Fruit fly (Drosophila melanogaster) whole organism, embryonic: Measurements from ENCODE around the gene CG7006.
A peak's percentile ranks its signal among the peaks of the same experiment; 100 is the strongest.

Source experiments
- Ada2b ChIP-seq: fragments of 200-800 bp; sonication (Bioruptor generic); IDR thresholded peaks from 2 replicates; pipeline ENCODE4 v1.3.6; 2022; ENCODE audit warnings: missing biosample characterization, missing genetic modification characterization
- Asciz ChIP-seq: fragments of 200-800 bp; sonication (Bioruptor generic); optimal IDR thresholded peaks from 2 replicates; lab custom pipeline; 2017; ENCODE audit warnings: missing biosample characterization, mild to moderate bottlenecking, missing genetic modification characterization, missing genetic modification reagents
- BtbVII ChIP-seq: fragments of 200-800 bp; sonication (Bioruptor generic); optimal IDR thresholded peaks from 3 replicates; lab custom pipeline; 2017; ENCODE audit warnings: missing biosample characterization, mild to moderate bottlenecking, missing genetic modification characterization
- CG11560 ChIP-seq: fragments of 200-800 bp; sonication (Bioruptor generic); IDR thresholded peaks from 3 replicates; pipeline ENCODE4 v1.3.6; 2022; ENCODE audit warnings: missing biosample characterization, missing genetic modification characterization
- CG1233 ChIP-seq: fragments of 200-800 bp; sonication (Bioruptor generic); optimal IDR thresholded peaks from 4 replicates; lab custom pipeline; 2018; ENCODE audit warnings: missing biosample characterization, mild to moderate bottlenecking, missing genetic modification characterization
- CG13287 ChIP-seq: fragments of 200-800 bp; sonication (Bioruptor generic); IDR thresholded peaks from 2 replicates; pipeline ENCODE4 v1.3.6; 2022; ENCODE audit warnings: missing biosample characterization, missing genetic modification characterization; ENCODE audit not compliant: partially characterized antibody
- CG15011 ChIP-seq: fragments of 200-800 bp; sonication (Bioruptor generic); optimal IDR thresholded peaks from 3 replicates; lab custom pipeline; 2018; ENCODE audit warnings: missing biosample characterization, mild to moderate bottlenecking, missing genetic modification characterization
- CG17186 ChIP-seq: fragments of 200-800 bp; sonication (Bioruptor generic); optimal IDR thresholded peaks from 3 replicates; lab custom pipeline; 2017; ENCODE audit warnings: missing biosample characterization, missing genetic modification reagents, missing genetic modification characterization
- CG17328 ChIP-seq: fragments of 200-800 bp; sonication (Bioruptor generic); IDR thresholded peaks from 2 replicates; pipeline ENCODE4 v1.3.6; 2022; ENCODE audit warnings: missing biosample characterization, missing genetic modification characterization
- CG17802 ChIP-seq: fragments of 200-800 bp; sonication (Bioruptor generic); optimal IDR thresholded peaks from 2 replicates; lab custom pipeline; 2018; ENCODE audit warnings: missing biosample characterization, mild to moderate bottlenecking, missing genetic modification characterization, moderate library complexity
- CG17829 ChIP-seq: fragments of 200-800 bp; optimal IDR thresholded peaks from 2 replicates; lab custom pipeline; 2019; ENCODE audit warnings: missing biosample characterization, mild to moderate bottlenecking, missing genetic modification characterization, moderate library complexity
- CG2129 ChIP-seq: fragments of 200-800 bp; sonication (Bioruptor generic); IDR thresholded peaks from 2 replicates; pipeline ENCODE4 v1.3.6; 2022; ENCODE audit warnings: missing biosample characterization, missing genetic modification characterization; ENCODE audit not compliant: partially characterized antibody
- CG30403 ChIP-seq: fragments of 200-800 bp; sonication (Bioruptor generic); optimal IDR thresholded peaks from 3 replicates; lab custom pipeline; 2016; ENCODE audit warnings: missing biosample characterization, missing genetic modification characterization
- CG4404 ChIP-seq: fragments of 200-800 bp; sonication (Bioruptor generic); IDR thresholded peaks from 2 replicates; pipeline ENCODE4 v1.3.6; 2022; ENCODE audit warnings: missing biosample characterization, missing genetic modification characterization
- CG4617 ChIP-seq: fragments of 200-800 bp; sonication (Bioruptor generic); optimal IDR thresholded peaks from 3 replicates; lab custom pipeline; 2016; ENCODE audit warnings: missing biosample characterization, missing genetic modification characterization, borderline replicate concordance
- CG6791 ChIP-seq: fragments of 200-800 bp; sonication (Bioruptor generic); IDR thresholded peaks from 3 replicates; pipeline ENCODE4 v1.3.6; 2022; ENCODE audit warnings: missing biosample characterization, missing genetic modification characterization; ENCODE audit not compliant: partially characterized antibody
- CG7928 ChIP-seq: fragments of 200-800 bp; sonication (Bioruptor generic); optimal IDR thresholded peaks from 2 replicates; lab custom pipeline; 2017; ENCODE audit warnings: missing biosample characterization, mild to moderate bottlenecking, missing genetic modification characterization
- CG8290 ChIP-seq, 3 experiments: fragments of 200-800 bp; sonication (Bioruptor generic); optimal IDR thresholded peaks; 2 replicates each; lab custom pipeline; 2016 to 2019; ENCODE audit warnings: missing biosample characterization in 3 of 3, missing genetic modification characterization in 3 of 3, mild to moderate bottlenecking in 2 of 3, moderate library complexity in 1 of 3
- Dll ChIP-seq: fragments of 200-800 bp; sonication (Bioruptor generic); IDR thresholded peaks from 4 replicates; pipeline ENCODE4 v1.3.6; 2022; ENCODE audit warnings: missing biosample characterization, missing genetic modification characterization; ENCODE audit not compliant: partially characterized antibody
- E2f2 ChIP-seq: fragments of 200-800 bp; sonication (Bioruptor generic); IDR thresholded peaks from 2 replicates; pipeline ENCODE4 v1.3.6; 2022; ENCODE audit warnings: missing biosample characterization, missing genetic modification characterization
- Hr39 ChIP-seq: fragments of >200 bp; optimal IDR thresholded peaks from 2 replicates; lab custom pipeline; 2017
- Hr78 ChIP-seq, 2 experiments: fragments of 200-800 bp in 1 of 2; fragments of >200 bp in 1 of 2; sonication (Bioruptor generic) in 1 of 2; optimal IDR thresholded peaks; 2 replicates each; lab custom pipeline; 2017 to 2019; ENCODE audit warnings: missing biosample characterization in 2 of 2, missing genetic modification characterization in 2 of 2, mild to moderate bottlenecking in 1 of 2, moderate library complexity in 1 of 2
- MESR4 ChIP-seq: fragments of 200-800 bp; sonication (Bioruptor generic); optimal IDR thresholded peaks from 2 replicates; lab custom pipeline; 2018; ENCODE audit warnings: missing biosample characterization, mild to moderate bottlenecking, missing genetic modification characterization, moderate library complexity
- NC2β ChIP-seq: fragments of 200-800 bp; sonication (Bioruptor generic); optimal IDR thresholded peaks from 2 replicates; lab custom pipeline; 2016; ENCODE audit warnings: missing biosample characterization, missing genetic modification characterization
- Ravus ChIP-seq: fragments of 200-800 bp; sonication (Bioruptor generic); IDR thresholded peaks from 2 replicates; pipeline ENCODE4 v1.3.6; 2022; ENCODE audit warnings: missing biosample characterization, missing genetic modification characterization
- Trl ChIP-seq, 3 experiments: fragments of >200 bp in 2 of 3; fragments of 200-800 bp in 1 of 3; sonication (Bioruptor generic) in 1 of 3; optimal IDR thresholded peaks; 2 replicates in 1 of 3; 3 replicates in 2 of 3; lab custom pipeline; 2016 to 2017; ENCODE audit warnings: missing biosample characterization in 1 of 3, missing genetic modification characterization in 1 of 3
- br ChIP-seq: fragments of >200 bp; optimal IDR thresholded peaks from 2 replicates; lab custom pipeline; 2017
- cg ChIP-seq: fragments of 200-800 bp; sonication (Bioruptor generic); optimal IDR thresholded peaks from 3 replicates; lab custom pipeline; 2019; ENCODE audit warnings: missing biosample characterization, mild to moderate bottlenecking, missing genetic modification characterization, moderate library complexity
- ems ChIP-seq: fragments of 200-800 bp; sonication (Bioruptor generic); optimal IDR thresholded peaks from 3 replicates; lab custom pipeline; 2016; ENCODE audit warnings: missing biosample characterization, missing genetic modification characterization
- ftz-f1 ChIP-seq: fragments of 200-800 bp; sonication (Bioruptor generic); optimal IDR thresholded peaks from 2 replicates; lab custom pipeline; 2016; ENCODE audit warnings: missing biosample characterization, missing genetic modification characterization
- ham ChIP-seq: fragments of 200-800 bp; sonication (Bioruptor generic); IDR thresholded peaks from 2 replicates; pipeline ENCODE4 v1.3.6; 2022; ENCODE audit warnings: missing biosample characterization, missing genetic modification characterization
- kay ChIP-seq: fragments of 200-800 bp; sonication (Bioruptor generic); optimal IDR thresholded peaks from 2 replicates; lab custom pipeline; 2016; ENCODE audit warnings: missing biosample characterization, missing genetic modification characterization
- onecut ChIP-seq: fragments of 200-800 bp; sonication (Bioruptor generic); IDR thresholded peaks from 2 replicates; pipeline ENCODE4 v1.3.6; 2022; ENCODE audit warnings: missing biosample characterization, missing genetic modification characterization
- pnt ChIP-seq: fragments of 200-800 bp; sonication (Bioruptor generic); optimal IDR thresholded peaks from 3 replicates; lab custom pipeline; 2016; ENCODE audit warnings: missing biosample characterization, missing genetic modification characterization
- so ChIP-seq: fragments of 200-800 bp; sonication (Bioruptor generic); IDR thresholded peaks from 3 replicates; pipeline ENCODE4 v1.3.6; 2022; ENCODE audit warnings: missing biosample characterization, missing genetic modification characterization
- ssp ChIP-seq: fragments of 200-800 bp; sonication (Bioruptor generic); IDR thresholded peaks from 2 replicates; pipeline ENCODE4 v1.3.6; 2022; ENCODE audit warnings: missing biosample characterization, missing genetic modification characterization
- trem ChIP-seq: fragments of 200-800 bp; optimal IDR thresholded peaks from 3 replicates; lab custom pipeline; 2019; ENCODE audit warnings: missing biosample characterization, mild to moderate bottlenecking, missing genetic modification characterization, moderate library complexity
- trh ChIP-seq: fragments of 200-800 bp; sonication (Bioruptor generic); optimal IDR thresholded peaks from 2 replicates; lab custom pipeline; 2016; ENCODE audit warnings: missing biosample characterization, missing genetic modification characterization
- wdn ChIP-seq: fragments of 200-800 bp; sonication (Bioruptor generic); IDR thresholded peaks from 2 replicates; pipeline ENCODE4 v1.3.6; 2022; ENCODE audit warnings: missing biosample characterization, missing genetic modification characterization

The CG7006 gene

dm6 chr3R:24851429-24851828 lies 1.0 kb downstream of the CG7006 start, which contains the start of gene Nct (continued):
- TF ChIP-seq CG2129 (GFP tag; lab: Robert Waterston, UW) (no peak), E2f2 (GFP tag; lab: Robert Waterston, UW) (peak; percentile 72), CG1233 (GFP tag; lab: Kevin White, UChicago) (no peak), ham (no peak), Trl (optimal IDR thresholded peaks at IDR 0.05; lab: Kevin White, UChicago) (no peak), Trl (GFP tag; optimal IDR thresholded peaks at IDR 0.05; lab: Kevin White, UChicago) (no peak), CG17829 (tag; lab: Kevin White, UChicago) (peak; percentile 1), onecut (GFP tag; lab: Robert Waterston, UW) (no peak), kay (peak; percentile 1), CG4617 (peak; percentile 51), wdn (no peak), CG13287 (peak; percentile 35; the same call in 1 of the 2 replicates), Dll (GFP tag; lab: Robert Waterston, UW) (0 out of 4 replicates have a peak, but pooled peaks have one; percentile 15), MESR4 (GFP tag; lab: Kevin White, UChicago) (peak; percentile 68), trem (peak; percentile 18), ftz-f1 (GFP tag; lab: Kevin White, UChicago) (peak; percentile 0), Hr39 (no peak)

DNA sequence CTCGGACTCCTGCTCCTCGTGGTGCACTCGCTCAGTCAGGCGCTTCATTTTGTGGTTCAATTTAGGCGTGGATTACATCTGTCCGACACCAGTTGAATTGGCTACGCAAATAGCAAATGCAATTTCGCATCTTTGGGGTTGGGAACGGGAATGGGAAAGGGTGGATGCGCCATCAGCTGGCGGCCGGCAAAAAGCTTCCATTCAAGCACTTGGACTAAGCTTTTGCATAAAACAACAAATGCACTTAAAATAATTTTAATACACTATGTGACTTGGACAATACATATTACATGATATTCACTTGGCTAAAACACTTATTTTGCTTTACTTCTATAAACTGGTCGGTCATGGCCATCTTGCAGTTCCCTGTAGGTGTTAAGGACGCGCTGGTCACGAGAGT lies 5.7 kb downstream of the CG7006 start, which contains the start of gene HDAC11:
HDAC11 (minus strand) TSS at position 101 of the 400 bp plus-strand sequence.
- TF ChIP-seq CG15011 (GFP tag; lab: Kevin White, UChicago) (no peak), NC2β (GFP tag; lab: Kevin White, UChicago) (no peak), Asciz (GFP tag; lab: Kevin White, UChicago) (no peak), Ravus (no peak), ssp (GFP tag; lab: Robert Waterston, UW) (no peak), BtbVII (GFP tag; lab: Kevin White, UChicago) (no peak), pnt (GFP tag; lab: Kevin White, UChicago) (no peak), CG6791 (no peak), Ada2b (GFP tag; lab: Robert Waterston, UW) (no peak), CG7928 (GFP tag; lab: Kevin White, UChicago) (no peak), trh (GFP tag; lab: Kevin White, UChicago) (no peak), CG4404 (GFP tag; lab: Robert Waterston, UW) (no peak), CG17802 (no peak), Hr78 (GFP tag; optimal IDR thresholded peaks at IDR 0.05; lab: Kevin White, UChicago) (no peak), CG11560 (tag; lab: Robert Waterston, UW) (no peak), so (GFP tag; lab: Robert Waterston, UW) (no peak), cg (GFP tag; lab: Kevin White, UChicago) (no peak), CG30403 (GFP tag; lab: Kevin White, UChicago) (no peak), ems (no peak)

DNA sequence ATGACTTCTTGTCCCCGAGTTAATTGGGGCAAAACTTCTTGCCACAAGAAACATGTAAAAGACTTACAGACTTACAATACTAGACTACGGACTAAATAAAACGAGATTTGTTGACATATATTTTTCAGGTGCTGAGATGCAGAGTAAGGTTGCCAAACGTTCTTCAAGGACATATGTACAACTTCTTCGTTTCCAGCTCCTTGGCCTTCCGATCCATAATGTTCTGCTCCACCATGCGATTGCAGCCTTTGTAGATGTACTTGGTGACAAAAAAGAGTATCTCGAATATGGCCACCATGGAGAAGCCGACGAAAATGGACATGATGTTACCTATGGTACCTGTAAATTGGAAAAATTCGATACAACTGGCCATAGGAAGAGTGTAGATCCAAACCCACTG lies 7.0 kb downstream of the CG7006 start, which contains the start of gene CAH4:
CAH4 (minus strand) TSS at position 101 of the 400 bp plus-strand sequence.
- no peak for TF ChIP-seq cg (GFP tag; lab: Kevin White, UChicago)
- TF ChIP-seq CG8290 (GFP tag; optimal IDR thresholded peaks at IDR 0.05; lab: Kevin White, UChicago), result no peak
- TF ChIP-seq CG8290 (tag; optimal IDR thresholded peaks at IDR 0.05; lab: Kevin White, UChicago), result no peak
- TF ChIP-seq ham, result no peak
- TF ChIP-seq CG13287, result no peak
- no peak for TF ChIP-seq CG17328 (GFP tag; lab: Robert Waterston, UW)
- no peak for TF ChIP-seq br (lab: Kevin White, UChicago)
- TF ChIP-seq CG6791, result no peak
- no peak for TF ChIP-seq CG17186
- TF ChIP-seq CG17802, result no peak
